Worm (Caenorhabditis elegans) whole organism, late embryonic: ENCODE measurements around the gene C35A11.2.

Experiments used
- F13H6.1 ChIP-seq: sonication (generic microtip); optimal IDR thresholded peaks from 2 replicates; lab custom pipeline; 2016; ENCODE audit warnings: missing genetic modification characterization, missing compliant biosample characterization
- ceh-19 ChIP-seq: fragments of 200-800 bp; sonication (Bioruptor generic); optimal IDR thresholded peaks from 2 replicates; lab custom pipeline; 2018; ENCODE audit warnings: mild to moderate bottlenecking, missing genetic modification characterization, missing compliant biosample characterization
- dmd-4 ChIP-seq: sonication (generic microtip); optimal IDR thresholded peaks from 2 replicates; lab custom pipeline; 2016; ENCODE audit warnings: borderline replicate concordance, missing genetic modification characterization, missing compliant biosample characterization
- elt-2 ChIP-seq: sonication (generic microtip); optimal IDR thresholded peaks from 2 replicates; lab custom pipeline; 2016; ENCODE audit warnings: missing genetic modification reagents, missing genetic modification characterization, missing compliant biosample characterization
- nhr-11 ChIP-seq: fragments of 150-350 bp; optimal IDR thresholded peaks from 2 replicates; lab custom pipeline; 2014; ENCODE audit warnings: missing biosample characterization, missing genetic modification characterization
- pha-4 ChIP-seq: fragments of 150-350 bp; optimal IDR thresholded peaks from 2 replicates; lab custom pipeline; 2018; ENCODE audit warnings: missing biosample characterization, missing genetic modification reagents, missing genetic modification characterization
- rnt-1 ChIP-seq: sonication (generic microtip); optimal IDR thresholded peaks from 2 replicates; lab custom pipeline; 2016; ENCODE audit warnings: missing genetic modification characterization, missing compliant biosample characterization
- syd-9 ChIP-seq: sonication (generic microtip); optimal IDR thresholded peaks from 2 replicates; lab custom pipeline; 2016; ENCODE audit warnings: mild to moderate bottlenecking, missing genetic modification characterization, moderate library complexity, missing compliant biosample characterization

ce11 chrV:5408223-5408622 lies 22.1 kb downstream of the C35A11.2 start, which contains the start of gene C25A6.1:
- TF ChIP-seq ceh-19 (GFP tag; lab: Kevin White, UChicago) (no peak), rnt-1 (tag; lab: Kevin White, UChicago) (no peak), syd-9 (tag; lab: Kevin White, UChicago) (no peak), pha-4 (tag; lab: Kevin White, UChicago) (no peak), nhr-11 (tag; lab: Kevin White, UChicago) (no peak), dmd-4 (tag; lab: Kevin White, UChicago) (no peak), F13H6.1 (tag; lab: Kevin White, UChicago) (no peak), elt-2 (no peak)
